Worm (Caenorhabditis elegans) whole organism, dauer: ENCODE measurements around the gene cebp-1.

ENCODE experiments used
- unc-62 ChIP-seq: sonication (generic microtip); optimal IDR thresholded peaks from 2 replicates; lab custom pipeline; 2017; ENCODE audit warnings: missing biosample characterization, missing genetic modification reagents, missing genetic modification characterization

The cebp-1 gene

DNA sequence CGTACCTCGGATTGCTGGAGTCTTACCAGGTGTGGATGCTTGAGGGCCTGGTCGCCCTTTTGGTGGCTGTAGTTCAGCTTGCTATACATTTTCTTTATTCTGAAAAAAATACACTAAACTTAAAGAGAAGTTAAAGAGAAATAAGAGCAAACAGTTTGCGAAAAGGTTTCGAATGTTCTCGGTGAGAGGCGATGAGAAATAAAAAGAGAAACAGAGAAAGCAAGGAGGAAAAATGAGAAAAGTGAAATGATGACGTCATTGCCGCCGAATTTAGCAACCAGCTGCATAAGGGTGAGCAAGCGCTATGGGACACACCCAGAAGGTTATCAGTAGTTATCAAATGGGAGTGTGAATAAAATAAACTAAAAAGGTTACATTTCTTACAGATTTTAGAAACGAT is at the start of gene cebp-1:
TSS of gene cebp-1 (minus strand) at position 99 of the 400 bp plus-strand sequence.
- TF ChIP-seq unc-62 (GFP tag; lab: Kevin White, UChicago) = no peak

DNA sequence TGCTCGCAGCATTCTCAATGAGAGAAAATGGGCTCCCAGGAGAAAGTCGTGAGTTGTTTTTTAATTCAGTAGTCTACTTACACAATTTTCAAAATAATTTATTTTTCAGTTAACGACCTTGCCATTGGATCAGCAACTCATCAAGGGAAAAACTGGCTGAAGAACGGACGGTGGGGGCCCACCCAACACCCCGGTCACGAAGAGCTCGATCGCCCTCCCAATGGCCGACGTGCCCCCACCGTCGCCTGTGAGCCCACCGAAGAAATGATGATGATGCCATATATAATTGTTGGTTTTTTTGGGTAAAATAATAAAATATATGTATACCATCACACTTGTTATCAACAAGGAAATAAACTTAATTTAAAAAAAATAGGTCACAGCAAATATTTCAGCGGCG is 49.2 kb upstream of the cebp-1 start:
- no peak for TF ChIP-seq unc-62 (GFP tag; lab: Kevin White, UChicago)

- TF ChIP-seq unc-62 (GFP tag; lab: Kevin White, UChicago) = no peak
These were observed 48.8 kb upstream of the cebp-1 start, which contains the start of gene F09E10.1 for ce11 chrX:1502490-1502889. TSS of gene F09E10.1 (plus strand) at chrX:1502790.

DNA sequence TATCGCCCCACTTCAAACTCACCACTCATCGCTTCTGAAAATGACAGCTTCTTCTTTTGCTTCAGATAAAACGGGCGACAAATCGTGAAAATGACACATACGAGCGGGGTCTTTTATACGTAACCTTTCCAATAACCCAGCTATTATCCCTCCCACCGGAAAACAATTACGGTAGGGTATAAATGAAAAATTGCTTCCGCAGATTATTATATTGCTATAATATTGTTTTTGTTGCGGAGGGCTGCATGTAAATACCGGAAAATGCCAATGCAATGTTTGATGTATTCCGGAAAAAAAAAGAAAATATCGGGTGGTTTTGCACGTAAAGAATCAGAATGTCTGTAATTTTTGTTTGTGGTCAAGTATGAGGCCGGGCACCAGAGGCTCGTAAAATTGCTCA is 48.1 kb upstream of the cebp-1 start, which contains the start of gene F09E10.7:
TSS of gene F09E10.7 (minus strand) at position 101 of the 400 bp plus-strand sequence.
- no peak for TF ChIP-seq unc-62 (GFP tag; lab: Kevin White, UChicago)

DNA sequence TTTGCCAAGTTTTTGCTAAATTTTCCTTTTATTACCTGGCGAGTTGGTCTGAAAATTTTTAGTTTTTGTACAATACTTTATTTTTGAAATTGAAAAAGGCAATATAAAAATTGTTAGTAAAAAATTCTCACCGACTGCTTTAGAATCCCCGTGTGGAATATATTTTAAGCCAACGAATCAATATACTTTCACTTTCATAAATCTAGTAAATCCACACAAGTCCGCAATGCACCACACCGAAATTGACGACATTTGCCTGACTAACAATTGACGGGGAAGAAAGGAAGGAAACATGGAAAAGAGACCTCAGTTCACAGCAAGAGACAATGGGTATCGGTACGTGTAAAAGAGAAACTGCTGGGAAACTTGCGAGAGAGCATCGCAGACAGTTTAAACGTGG is 45.8 kb upstream of the cebp-1 start:
- no peak for TF ChIP-seq unc-62 (GFP tag; lab: Kevin White, UChicago)

DNA sequence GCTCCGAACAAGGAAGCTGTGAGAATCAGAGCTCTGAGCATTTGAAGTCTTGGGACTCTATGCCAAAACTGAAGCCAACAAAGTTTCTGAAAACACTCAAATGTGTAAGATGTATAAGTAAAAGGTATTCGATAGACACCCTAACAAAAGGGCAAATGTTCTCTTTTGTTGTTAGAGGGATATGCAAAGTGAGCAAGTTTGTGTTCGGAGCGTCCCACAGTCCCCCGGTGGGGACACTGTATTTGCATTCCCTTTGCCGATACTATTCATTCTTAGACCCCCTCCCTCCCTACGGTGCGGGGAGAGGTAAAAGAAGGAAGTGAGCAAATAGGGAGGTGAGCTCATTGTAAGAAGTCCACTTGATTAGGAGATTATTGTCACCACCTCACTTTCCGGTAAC is 43.9 kb upstream of the cebp-1 start, which contains the start of gene F09E10.6:
TSS of gene F09E10.6 (minus strand) at position 101 of the 400 bp plus-strand sequence.
- no peak for TF ChIP-seq unc-62 (GFP tag; lab: Kevin White, UChicago)

- TF ChIP-seq unc-62 (GFP tag; lab: Kevin White, UChicago) = no peak
These were observed 42.3 kb upstream of the cebp-1 start for ce11 chrX:1495980-1496379.

ce11 chrX:1494256-1494655 is 40.6 kb upstream of the cebp-1 start, which contains the start of gene F09E10.5:
TSS of gene F09E10.5 (minus strand) at chrX:1494356.
- no peak for TF ChIP-seq unc-62 (GFP tag; lab: Kevin White, UChicago)

- TF ChIP-seq unc-62 (GFP tag; lab: Kevin White, UChicago) = no peak
These were observed 38.5 kb upstream of the cebp-1 start for ce11 chrX:1492174-1492573.

- TF ChIP-seq unc-62 (GFP tag; lab: Kevin White, UChicago) = no peak
These were observed 37.4 kb upstream of the cebp-1 start for ce11 chrX:1491036-1491435.

- no peak for TF ChIP-seq unc-62 (GFP tag; lab: Kevin White, UChicago)
These were observed 35.9 kb upstream of the cebp-1 start for ce11 chrX:1489574-1489973.

DNA sequence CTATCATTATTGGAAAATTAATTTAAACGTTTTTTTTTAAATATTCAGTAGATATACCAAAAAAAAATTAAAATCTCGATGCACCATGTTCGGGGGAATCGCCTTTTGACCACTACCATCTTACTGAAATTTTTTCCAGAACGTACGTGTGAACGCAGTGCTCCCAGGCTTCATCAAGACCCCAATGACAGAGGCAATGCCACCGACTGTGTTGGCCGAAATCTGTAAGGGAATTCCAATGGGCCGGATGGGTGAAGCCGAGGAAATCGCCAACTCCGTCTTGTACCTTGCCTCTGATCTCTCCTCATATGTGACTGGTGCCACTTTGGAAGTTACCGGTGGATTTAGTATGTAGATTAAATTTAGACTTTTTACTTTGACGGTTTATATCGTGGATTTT is 35.1 kb upstream of the cebp-1 start:
- no peak for TF ChIP-seq unc-62 (GFP tag; lab: Kevin White, UChicago)

DNA sequence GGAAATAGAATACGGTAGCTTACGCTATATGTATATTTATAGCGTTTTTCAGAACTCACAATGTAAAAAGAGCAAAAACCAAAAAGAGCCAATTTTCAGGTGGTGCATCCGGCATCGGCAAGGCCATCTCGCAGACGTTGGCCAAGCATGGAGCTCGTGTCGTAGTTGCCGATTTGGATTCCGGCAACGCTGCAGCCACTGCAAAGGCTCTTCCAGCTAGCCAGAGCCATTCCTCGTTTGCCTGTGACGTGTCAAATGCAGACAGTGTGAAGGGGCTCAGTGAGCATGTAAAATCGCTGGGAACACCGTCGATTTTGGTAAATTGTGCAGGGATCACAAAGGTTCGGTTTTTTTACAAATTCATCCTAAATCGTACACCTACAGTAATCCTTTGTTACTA is 33.4 kb upstream of the cebp-1 start:
- no peak for TF ChIP-seq unc-62 (GFP tag; lab: Kevin White, UChicago)

ce11 chrX:1486135-1486648 is 32.5 kb upstream of the cebp-1 start, which contains the start of the genes D1005.10 and dhs-25:
TSS of gene D1005.10 (minus strand) at chrX:1486185.
TSS of gene dhs-25 (plus strand) at chrX:1486532.
- no peak for TF ChIP-seq unc-62 (GFP tag; lab: Kevin White, UChicago)

DNA sequence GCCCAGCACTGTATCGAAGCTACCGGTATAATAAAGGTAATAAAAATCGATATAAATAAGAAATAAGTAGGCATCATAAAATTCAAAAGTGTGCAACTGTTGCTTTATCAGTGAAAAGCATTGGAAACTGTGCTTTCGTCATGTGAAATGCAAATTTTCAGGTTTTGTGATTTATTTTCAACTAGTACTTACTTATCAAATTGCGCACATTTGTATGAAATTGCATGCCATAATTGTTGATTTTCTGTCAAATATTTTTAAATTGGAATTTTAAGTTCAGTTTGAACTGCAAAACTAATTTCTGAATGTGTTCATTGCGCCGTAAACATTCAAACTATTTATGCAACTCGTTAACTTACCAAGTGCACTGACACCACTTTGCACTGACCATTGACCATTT is 32.0 kb upstream of the cebp-1 start, which contains the start of gene D1005.4:
TSS of gene D1005.4 (minus strand) at position 101 of the 400 bp plus-strand sequence.
- no peak for TF ChIP-seq unc-62 (GFP tag; lab: Kevin White, UChicago)

DNA sequence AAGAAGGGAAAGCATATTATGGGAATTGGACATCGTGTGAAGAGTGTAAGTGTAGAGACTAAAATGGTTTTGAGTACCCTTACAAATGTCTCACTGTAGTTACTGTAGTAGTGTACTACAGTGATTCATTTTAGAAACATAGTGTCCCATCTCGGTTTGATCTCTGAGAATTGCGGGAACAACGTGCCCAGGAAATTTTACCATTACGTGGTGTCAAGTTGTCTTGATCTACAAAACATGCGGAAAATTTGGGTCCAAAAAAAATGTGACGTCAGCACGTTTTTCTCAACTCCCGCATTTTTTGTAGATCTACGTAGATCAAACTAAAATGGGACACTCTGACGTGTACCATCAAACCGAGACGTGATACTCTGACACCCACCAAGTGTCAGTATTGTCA is 29.6 kb upstream of the cebp-1 start:
- no peak for TF ChIP-seq unc-62 (GFP tag; lab: Kevin White, UChicago)

DNA sequence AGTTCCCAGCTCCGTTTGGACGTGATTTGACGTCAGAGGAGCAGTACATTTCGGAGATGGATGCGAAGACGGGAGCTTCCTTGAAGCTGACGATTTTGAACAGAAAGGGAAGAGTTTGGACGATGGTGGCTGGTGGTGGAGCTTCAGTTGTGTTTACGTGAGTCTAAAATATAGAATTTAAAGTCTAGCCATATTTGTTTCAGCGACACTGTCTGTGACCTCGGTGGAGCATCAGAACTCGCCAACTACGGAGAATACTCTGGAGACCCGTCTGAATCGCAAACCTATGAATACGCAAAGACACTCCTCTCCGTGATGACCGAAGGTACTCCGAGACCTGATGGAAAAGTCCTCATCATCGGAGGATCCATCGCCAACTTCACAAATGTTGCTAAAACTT is 26.9 kb upstream of the cebp-1 start:
- no peak for TF ChIP-seq unc-62 (GFP tag; lab: Kevin White, UChicago)
